Fruit fly (Drosophila melanogaster) whole organism, adult: ENCODE measurements around the gene Eip74EF.

Experiments
- CG11617 ChIP-seq: fragments of 200-800 bp; sonication (Bioruptor generic); optimal IDR thresholded peaks from 2 replicates; lab custom pipeline; 2017; ENCODE audit warnings: mild to moderate bottlenecking, missing biosample characterization, missing genetic modification reagents, missing genetic modification characterization
- CG12768 ChIP-seq: fragments of 200-800 bp; sonication (Bioruptor generic); optimal IDR thresholded peaks from 2 replicates; lab custom pipeline; 2017; ENCODE audit warnings: missing biosample characterization, missing genetic modification characterization, mild to moderate bottlenecking, moderate library complexity, missing genetic modification reagents
- CG14711 ChIP-seq: fragments of 200-800 bp; sonication (Bioruptor generic); optimal IDR thresholded peaks from 2 replicates; lab custom pipeline; 2018; ENCODE audit warnings: missing biosample characterization, mild to moderate bottlenecking, missing genetic modification characterization, moderate library complexity
- CG1620 ChIP-seq: fragments of 200-800 bp; sonication (Bioruptor generic); optimal IDR thresholded peaks from 2 replicates; lab custom pipeline; 2016; ENCODE audit warnings: missing biosample characterization, missing genetic modification characterization
- CG33017 ChIP-seq: fragments of 200-800 bp; sonication (Bioruptor generic); optimal IDR thresholded peaks from 2 replicates; lab custom pipeline; 2018; ENCODE audit warnings: missing biosample characterization, mild to moderate bottlenecking, missing genetic modification characterization, moderate library complexity
- CG5204 ChIP-seq: fragments of 200-800 bp; sonication (Bioruptor generic); optimal IDR thresholded peaks from 2 replicates; lab custom pipeline; 2016; ENCODE audit warnings: missing biosample characterization, missing genetic modification characterization
- CG7045 ChIP-seq: fragments of 200-800 bp; sonication (Bioruptor generic); optimal IDR thresholded peaks from 2 replicates; lab custom pipeline; 2017; ENCODE audit warnings: missing biosample characterization, mild to moderate bottlenecking, missing genetic modification characterization
- CG7101 ChIP-seq: fragments of 200-800 bp; sonication (Bioruptor generic); optimal IDR thresholded peaks from 2 replicates; lab custom pipeline; 2018; ENCODE audit warnings: missing biosample characterization, mild to moderate bottlenecking, missing genetic modification characterization, moderate library complexity
- Clk ChIP-seq: fragments of 200-800 bp; sonication (Bioruptor generic); optimal IDR thresholded peaks from 2 replicates; lab custom pipeline; 2017; ENCODE audit warnings: missing biosample characterization, missing genetic modification characterization
- Crg-1 ChIP-seq: fragments of 200-800 bp; sonication (Bioruptor generic); optimal IDR thresholded peaks from 2 replicates; lab custom pipeline; 2016; ENCODE audit warnings: missing biosample characterization, missing genetic modification characterization
- Hr96 ChIP-seq: fragments of 200-800 bp; sonication (Bioruptor generic); optimal IDR thresholded peaks from 2 replicates; lab custom pipeline; 2016; ENCODE audit warnings: missing biosample characterization, missing genetic modification characterization
- Mnt ChIP-seq: fragments of 200-800 bp; sonication (Bioruptor generic); optimal IDR thresholded peaks from 2 replicates; lab custom pipeline; 2016; ENCODE audit warnings: missing biosample characterization, mild to moderate bottlenecking, missing genetic modification characterization
- bab1 ChIP-seq: fragments of 200-800 bp; sonication (Bioruptor generic); optimal IDR thresholded peaks from 3 replicates; lab custom pipeline; 2019; ENCODE audit warnings: missing biosample characterization, mild to moderate bottlenecking, missing genetic modification characterization, moderate library complexity
- cic ChIP-seq: fragments of 200-800 bp; sonication (Bioruptor generic); optimal IDR thresholded peaks from 2 replicates; lab custom pipeline; 2017; ENCODE audit warnings: missing biosample characterization, mild to moderate bottlenecking, missing genetic modification characterization, moderate library complexity
- cnc ChIP-seq, 2 experiments: fragments of >200 bp; optimal IDR thresholded peaks; 2 replicates each; lab custom pipeline; 2017
- kay ChIP-seq: fragments of 200-800 bp; sonication (Bioruptor generic); peaks from one replicate; lab custom pipeline; 2016; ENCODE audit warnings: missing biosample characterization, missing genetic modification characterization, borderline replicate concordance
- ovo ChIP-seq: fragments of 200-800 bp; sonication (Bioruptor generic); optimal IDR thresholded peaks from 2 replicates; lab custom pipeline; 2016; ENCODE audit warnings: missing biosample characterization, missing genetic modification characterization
- pad ChIP-seq: fragments of 200-800 bp; sonication (Bioruptor generic); optimal IDR thresholded peaks from 3 replicates; lab custom pipeline; 2017; ENCODE audit warnings: missing biosample characterization, missing genetic modification characterization, mild to moderate bottlenecking, moderate library complexity, missing genetic modification reagents
- tj ChIP-seq: fragments of 200-800 bp; sonication (Bioruptor generic); optimal IDR thresholded peaks from 3 replicates; lab custom pipeline; 2017; ENCODE audit warnings: missing biosample characterization, mild to moderate bottlenecking, missing genetic modification characterization, moderate library complexity
- toe ChIP-seq: fragments of 200-800 bp; sonication (Bioruptor generic); optimal IDR thresholded peaks from 2 replicates; lab custom pipeline; 2016; ENCODE audit warnings: missing biosample characterization, missing genetic modification characterization

Eip74EF gene

dm6 chr3L:17658423-17659267 is 39.5 kb upstream of the Eip74EF start:
- TF ChIP-seq CG11617 (GFP tag; lab: Kevin White, UChicago) (peak; percentile 55), cnc (optimal IDR thresholded peaks at IDR 0.05; lab: Kevin White, UChicago) (no peak), CG33017 (tag; lab: Kevin White, UChicago) (peak; percentile 79), CG5204 (peak; percentile 63), Mnt (GFP tag; lab: Kevin White, UChicago) (peak; percentile 21), CG7045 (GFP tag; lab: Kevin White, UChicago) (peak; percentile 68), tj (no peak), pad (GFP tag; lab: Kevin White, UChicago) (peak; percentile 95), toe (GFP tag; lab: Kevin White, UChicago) (peak; percentile 6), CG14711 (tag; lab: Kevin White, UChicago) (peak; percentile 81), Clk (no peak), kay (GFP tag; lab: Kevin White, UChicago) (no peak), Crg-1 (GFP tag; lab: Kevin White, UChicago) (peak; percentile 46), ovo (GFP tag; lab: Kevin White, UChicago) (peak; percentile 100), CG12768 (peak; percentile 1), bab1 (GFP tag; lab: Kevin White, UChicago) (peak; percentile 87), cic (GFP tag; lab: Kevin White, UChicago) (peak; percentile 25), CG7101 (tag; lab: Kevin White, UChicago) (peak; percentile 87), CG1620 (GFP tag; lab: Kevin White, UChicago) (peak; percentile 25), Hr96 (GFP tag; lab: Kevin White, UChicago) (peak; percentile 62)

- TF ChIP-seq CG1620 (GFP tag; lab: Kevin White, UChicago): no peak
- peak; percentile 19 for TF ChIP-seq cic (GFP tag; lab: Kevin White, UChicago)
- no peak for TF ChIP-seq pad (GFP tag; lab: Kevin White, UChicago)
- TF ChIP-seq Mnt (GFP tag; lab: Kevin White, UChicago): peak; percentile 14
- peak; percentile 75 for TF ChIP-seq CG33017 (tag; lab: Kevin White, UChicago)
- TF ChIP-seq bab1 (GFP tag; lab: Kevin White, UChicago): peak; percentile 4
- no peak for TF ChIP-seq Hr96 (GFP tag; lab: Kevin White, UChicago)
- TF ChIP-seq cnc (optimal IDR thresholded peaks at IDR 0.05; lab: Kevin White, UChicago): no peak
- peak; percentile 55 for TF ChIP-seq CG7101 (tag; lab: Kevin White, UChicago)
- peak; percentile 80 for TF ChIP-seq CG7045 (GFP tag; lab: Kevin White, UChicago)
- peak; percentile 32 for TF ChIP-seq Crg-1 (GFP tag; lab: Kevin White, UChicago)
- peak; percentile 37 for TF ChIP-seq CG14711 (tag; lab: Kevin White, UChicago)
- peak; percentile 44 for TF ChIP-seq CG11617 (GFP tag; lab: Kevin White, UChicago)
- TF ChIP-seq Clk: no peak
- TF ChIP-seq toe (GFP tag; lab: Kevin White, UChicago): peak; percentile 17
- no peak for TF ChIP-seq ovo (GFP tag; lab: Kevin White, UChicago)
- TF ChIP-seq CG12768: peak; percentile 50
- peak; percentile 58 for TF ChIP-seq CG5204
- peak; percentile 39 for TF ChIP-seq tj
- no peak for TF ChIP-seq kay (GFP tag; lab: Kevin White, UChicago)
Observed at dm6 chr3L:17657728-17658379, 38.7 kb upstream of the Eip74EF start.

dm6 chr3L:17656716-17657395 is 37.7 kb upstream of the Eip74EF start:
- no peak for TF ChIP-seq CG33017 (tag; lab: Kevin White, UChicago)
- peak; percentile 14 for TF ChIP-seq CG12768
- TF ChIP-seq kay (GFP tag; lab: Kevin White, UChicago): peak; percentile 20

- peak; percentile 36 for TF ChIP-seq CG7045 (GFP tag; lab: Kevin White, UChicago)
- peak; percentile 39 for TF ChIP-seq CG12768
- TF ChIP-seq Crg-1 (GFP tag; lab: Kevin White, UChicago): peak; percentile 45
- peak; percentile 26 for TF ChIP-seq toe (GFP tag; lab: Kevin White, UChicago)
- TF ChIP-seq CG11617 (GFP tag; lab: Kevin White, UChicago): peak; percentile 6
- no peak for TF ChIP-seq tj
- TF ChIP-seq cic (GFP tag; lab: Kevin White, UChicago): peak; percentile 43
- TF ChIP-seq cnc (optimal IDR thresholded peaks at IDR 0.05; lab: Kevin White, UChicago): no peak
- no peak for TF ChIP-seq bab1 (GFP tag; lab: Kevin White, UChicago)
- peak; percentile 52 for TF ChIP-seq ovo (GFP tag; lab: Kevin White, UChicago)
- TF ChIP-seq kay (GFP tag; lab: Kevin White, UChicago): peak; percentile 64
- TF ChIP-seq CG7101 (tag; lab: Kevin White, UChicago): no peak
- TF ChIP-seq CG14711 (tag; lab: Kevin White, UChicago): no peak
- TF ChIP-seq pad (GFP tag; lab: Kevin White, UChicago): peak; percentile 10
Observed at dm6 chr3L:17655837-17656308, 36.7 kb upstream of the Eip74EF start.

dm6 chr3L:17654668-17655050 is 35.5 kb upstream of the Eip74EF start:
- TF ChIP-seq CG5204: no peak
- peak; percentile 91 for TF ChIP-seq kay (GFP tag; lab: Kevin White, UChicago)
